Fruit fly (Drosophila melanogaster): Measurements from ENCODE around the gene ATPsyndelta.
A peak's percentile ranks its signal among the peaks of the same experiment; 100 is the strongest.

ATPsyndelta gene

dm6 chrX:10233065-10233464 is 20.3 kb downstream of the ATPsyndelta start, which contains the start of gene CG2961 (continued):
- TF ChIP-seq CG7786 (GFP tag; optimal IDR thresholded peaks at IDR 0.05) = no peak
- no peak for TF ChIP-seq NC2β (GFP tag; optimal IDR thresholded peaks at IDR 0.05)
- no peak for TF ChIP-seq ERR (GFP tag; optimal IDR thresholded peaks at IDR 0.05)
- TF ChIP-seq Ets97D (GFP tag; optimal IDR thresholded peaks at IDR 0.05) = no peak
- TF ChIP-seq Lpt (GFP tag; optimal IDR thresholded peaks at IDR 0.05) = no peak
- TF ChIP-seq sna (GFP tag; IDR thresholded peaks at IDR 0.05; ENCODE audit: partially characterized antibody) = no peak
- TF ChIP-seq Sox100B (GFP tag; optimal IDR thresholded peaks at IDR 0.05) = peak; percentile 43
- no peak for TF ChIP-seq Dip3 (GFP tag; optimal IDR thresholded peaks at IDR 0.05)
- no peak for TF ChIP-seq Lhr (GFP tag; optimal IDR thresholded peaks at IDR 0.05)
- TF ChIP-seq ash1 (GFP tag; optimal IDR thresholded peaks at IDR 0.05) = no peak
- no peak for TF ChIP-seq CG8765 (GFP tag; IDR thresholded peaks at IDR 0.05)
- TF ChIP-seq CG5953 (GFP tag; IDR thresholded peaks at IDR 0.05) = no peak
- no peak for TF ChIP-seq CrebB (tag; optimal IDR thresholded peaks at IDR 0.05)
- TF ChIP-seq ara (GFP tag; IDR thresholded peaks at IDR 0.05) = no peak
- peak; percentile 57 for TF ChIP-seq row (GFP tag; IDR thresholded peaks at IDR 0.05)
- peak in 1 of 2 experiments; percentile 73 for TF ChIP-seq Hr78 (GFP tag; optimal IDR thresholded peaks at IDR 0.05)
- TF ChIP-seq CG16815 (GFP tag; optimal IDR thresholded peaks at IDR 0.05) = no peak
- no peak for TF ChIP-seq CG17186 (GFP tag; optimal IDR thresholded peaks at IDR 0.05)
- no peak for TF ChIP-seq Sry-β (GFP tag; optimal IDR thresholded peaks at IDR 0.05)
- no peak for TF ChIP-seq gfzf (GFP tag; optimal IDR thresholded peaks at IDR 0.05)
- TF ChIP-seq CG10959 (GFP tag; IDR thresholded peaks at IDR 0.05) = no peak
- TF ChIP-seq CG12219 (GFP tag; optimal IDR thresholded peaks at IDR 0.05) = no peak
- peak; percentile 19 for TF ChIP-seq nerfin-1 (tag; optimal IDR thresholded peaks at IDR 0.05)
- 0 out of 3 replicates have a peak, but pooled peaks have one; percentile 25 for TF ChIP-seq Mrtf (GFP tag; IDR thresholded peaks at IDR 0.05)
- TF ChIP-seq CG4854 (GFP tag; optimal IDR thresholded peaks at IDR 0.05) = no peak
- no peak for TF ChIP-seq ken (GFP tag; IDR thresholded peaks at IDR 0.05)
- no peak for TF ChIP-seq twi (tag; optimal IDR thresholded peaks at IDR 0.05)
- TF ChIP-seq trh (GFP tag; optimal IDR thresholded peaks at IDR 0.05) = no peak
- TF ChIP-seq dati (GFP tag; IDR thresholded peaks at IDR 0.05) = no peak
- TF ChIP-seq CG11085 (GFP tag; IDR thresholded peaks at IDR 0.05) = no peak
- TF ChIP-seq CG6683 (GFP tag; optimal IDR thresholded peaks at IDR 0.05) = no peak
- no peak for TF ChIP-seq CG8478 (optimal IDR thresholded peaks at IDR 0.05)
- TF ChIP-seq dmrt11E (tag; optimal IDR thresholded peaks at IDR 0.05) = no peak
- TF ChIP-seq Atf3 (GFP tag; optimal IDR thresholded peaks at IDR 0.05) = no peak
- TF ChIP-seq CG11695 (GFP tag; IDR thresholded peaks at IDR 0.05) = peak; percentile 23; the same call in 1 of the 3 replicates
- no peak for TF ChIP-seq CG4404 (GFP tag; IDR thresholded peaks at IDR 0.05)
- TF ChIP-seq tna (GFP tag; IDR thresholded peaks at IDR 0.05; ENCODE audit: partially characterized antibody) = no peak
- TF ChIP-seq Vsx1 (GFP tag; optimal IDR thresholded peaks at IDR 0.05) = no peak
- TF ChIP-seq knrl (GFP tag; IDR thresholded peaks at IDR 0.05; ENCODE audit: partially characterized antibody) = no peak
- TF ChIP-seq rib (GFP tag; IDR thresholded peaks at IDR 0.05) = no peak
- TF ChIP-seq HHEX (GFP tag; optimal IDR thresholded peaks at IDR 0.05) = no peak
- TF ChIP-seq lab (GFP tag; optimal IDR thresholded peaks at IDR 0.05) = no peak
- TF ChIP-seq CG2712 (tag; optimal IDR thresholded peaks at IDR 0.05) = peak; percentile 33
- no peak for TF ChIP-seq CG14050 (GFP tag; IDR thresholded peaks at IDR 0.05)
- no peak for TF ChIP-seq en (GFP tag; optimal IDR thresholded peaks at IDR 0.05)
- TF ChIP-seq Trl (optimal IDR thresholded peaks at IDR 0.05) = no peak
- no peak for TF ChIP-seq Trl (GFP tag; optimal IDR thresholded peaks at IDR 0.05)
- TF ChIP-seq Doc3 (GFP tag; IDR thresholded peaks at IDR 0.05; ENCODE audit: partially characterized antibody) = no peak
- TF ChIP-seq Dll (GFP tag; IDR thresholded peaks at IDR 0.05; ENCODE audit: partially characterized antibody) = no peak
- no peak for TF ChIP-seq CG17361 (GFP tag; IDR thresholded peaks at IDR 0.05)
- TF ChIP-seq sqz (GFP tag; optimal IDR thresholded peaks at IDR 0.05) = no peak
- TF ChIP-seq ap (GFP tag; IDR thresholded peaks at IDR 0.05) = peak; percentile 38; the same call in 1 of the 2 replicates

Data from whole organism, embryonic.